Fruit fly (Drosophila melanogaster) whole organism: ENCODE data around the gene Sh3beta.

Experiments
- Dll ChIP-seq: fragments of >200 bp; optimal IDR thresholded peaks from 2 replicates; lab custom pipeline; 2017
- psq ChIP-seq: fragments of >200 bp; optimal IDR thresholded peaks from 2 replicates; lab custom pipeline; 2017

dm6 chr3L:7367798-7368678, 1.0 kb downstream of the Sh3beta start:
- TF ChIP-seq Dll (lab: Kevin White, UChicago) (no peak), psq (lab: Kevin White, UChicago) (no peak)
